Fruit fly (Drosophila melanogaster) whole organism, embryonic: ENCODE results near the gene CG14253.

Experiments used
- B-H2 ChIP-seq: fragments of 200-800 bp; sonication (Bioruptor generic); optimal IDR thresholded peaks from 2 replicates; lab custom pipeline; 2018; ENCODE audit warnings: missing biosample characterization, mild to moderate bottlenecking, missing genetic modification characterization
- Bgb ChIP-seq: fragments of 200-800 bp; sonication (Bioruptor generic); IDR thresholded peaks from 2 replicates; pipeline ENCODE4 v1.3.6; 2022; ENCODE audit warnings: missing biosample characterization, missing genetic modification characterization; ENCODE audit not compliant: partially characterized antibody
- BtbVII ChIP-seq: fragments of 200-800 bp; sonication (Bioruptor generic); optimal IDR thresholded peaks from 3 replicates; lab custom pipeline; 2017; ENCODE audit warnings: missing biosample characterization, mild to moderate bottlenecking, missing genetic modification characterization
- CG10979 ChIP-seq: fragments of 200-800 bp; sonication (Bioruptor generic); optimal IDR thresholded peaks from 2 replicates; lab custom pipeline; 2018; ENCODE audit warnings: missing biosample characterization, mild to moderate bottlenecking, missing genetic modification characterization, moderate library complexity
- CG11504 ChIP-seq: fragments of 200-800 bp; sonication (Bioruptor generic); optimal IDR thresholded peaks from 3 replicates; lab custom pipeline; 2019; ENCODE audit warnings: missing biosample characterization, mild to moderate bottlenecking, missing genetic modification characterization, moderate library complexity
- CG12219 ChIP-seq: fragments of 200-800 bp; sonication (Bioruptor generic); optimal IDR thresholded peaks from 3 replicates; lab custom pipeline; 2018; ENCODE audit warnings: missing biosample characterization, mild to moderate bottlenecking, missing genetic modification characterization
- CG1233 ChIP-seq: fragments of 200-800 bp; sonication (Bioruptor generic); optimal IDR thresholded peaks from 4 replicates; lab custom pipeline; 2018; ENCODE audit warnings: missing biosample characterization, mild to moderate bottlenecking, missing genetic modification characterization
- CG13424 ChIP-seq: fragments of 200-800 bp; sonication (Bioruptor generic); optimal IDR thresholded peaks from 2 replicates; lab custom pipeline; 2019; ENCODE audit warnings: missing biosample characterization, mild to moderate bottlenecking, missing genetic modification characterization, moderate library complexity
- CG13894 ChIP-seq: fragments of 200-800 bp; sonication (Bioruptor generic); optimal IDR thresholded peaks from 3 replicates; lab custom pipeline; 2018; ENCODE audit warnings: missing biosample characterization, mild to moderate bottlenecking, missing genetic modification characterization, moderate library complexity
- CG14441 ChIP-seq: fragments of 200-800 bp; sonication (Bioruptor generic); IDR thresholded peaks from 2 replicates; pipeline ENCODE4 v1.3.6; 2022; ENCODE audit warnings: missing biosample characterization, missing genetic modification characterization
- CG14710 ChIP-seq: fragments of 200-800 bp; sonication (Bioruptor generic); optimal IDR thresholded peaks from 3 replicates; lab custom pipeline; 2019; ENCODE audit warnings: missing biosample characterization, mild to moderate bottlenecking, missing genetic modification characterization, moderate library complexity
- CG14965 ChIP-seq: fragments of 200-800 bp; sonication (Bioruptor generic); optimal IDR thresholded peaks from 2 replicates; lab custom pipeline; 2016; ENCODE audit warnings: missing biosample characterization, missing genetic modification characterization, borderline replicate concordance
- CG17328 ChIP-seq: fragments of 200-800 bp; sonication (Bioruptor generic); IDR thresholded peaks from 2 replicates; pipeline ENCODE4 v1.3.6; 2022; ENCODE audit warnings: missing biosample characterization, missing genetic modification characterization
- CG17359 ChIP-seq: fragments of 200-800 bp; sonication (Bioruptor generic); optimal IDR thresholded peaks from 3 replicates; lab custom pipeline; 2018; ENCODE audit warnings: missing biosample characterization, mild to moderate bottlenecking, missing genetic modification characterization, moderate library complexity
- CG17361 ChIP-seq: fragments of 200-800 bp; sonication (Bioruptor generic); IDR thresholded peaks from 3 replicates; pipeline ENCODE4 v1.3.6; 2022; ENCODE audit warnings: missing biosample characterization, missing genetic modification characterization
- CG17385 ChIP-seq: fragments of 200-800 bp; sonication (Bioruptor generic); optimal IDR thresholded peaks from 3 replicates; lab custom pipeline; 2018; ENCODE audit warnings: missing biosample characterization, mild to moderate bottlenecking, missing genetic modification characterization
- CG17802 ChIP-seq: fragments of 200-800 bp; sonication (Bioruptor generic); optimal IDR thresholded peaks from 2 replicates; lab custom pipeline; 2018; ENCODE audit warnings: missing biosample characterization, mild to moderate bottlenecking, missing genetic modification characterization, moderate library complexity
- CG2120 ChIP-seq: fragments of 200-800 bp; sonication (Bioruptor generic); optimal IDR thresholded peaks from 3 replicates; lab custom pipeline; 2016; ENCODE audit warnings: missing biosample characterization, missing genetic modification characterization
- CG33557 ChIP-seq: fragments of 200-800 bp; sonication (Bioruptor generic); optimal IDR thresholded peaks from 2 replicates; lab custom pipeline; 2019; ENCODE audit warnings: missing biosample characterization, mild to moderate bottlenecking, missing genetic modification characterization, moderate library complexity
- CG4360 ChIP-seq: fragments of 200-800 bp; sonication (Bioruptor generic); IDR thresholded peaks from 2 replicates; pipeline ENCODE4 v1.3.6; 2022; ENCODE audit warnings: missing biosample characterization, missing genetic modification characterization
- CG6272 ChIP-seq: fragments of 200-800 bp; sonication (Bioruptor generic); IDR thresholded peaks from 2 replicates; pipeline ENCODE4 v1.3.6; 2022; ENCODE audit warnings: missing biosample characterization, missing genetic modification characterization
- CG6765 ChIP-seq: fragments of 200-800 bp; sonication (Bioruptor generic); optimal IDR thresholded peaks from 3 replicates; lab custom pipeline; 2017; ENCODE audit warnings: missing biosample characterization, mild to moderate bottlenecking, missing genetic modification characterization
- CG8290 ChIP-seq, 3 experiments: fragments of 200-800 bp; sonication (Bioruptor generic); optimal IDR thresholded peaks; 2 replicates each; lab custom pipeline; 2016 to 2019; ENCODE audit warnings: missing biosample characterization in 3 of 3, missing genetic modification characterization in 3 of 3, mild to moderate bottlenecking in 2 of 3, moderate library complexity in 1 of 3
- CG9215 ChIP-seq: fragments of 200-800 bp; sonication (Bioruptor generic); IDR thresholded peaks from 2 replicates; pipeline ENCODE4 v1.3.6; 2022; ENCODE audit warnings: missing biosample characterization, missing genetic modification characterization
- CG9609 ChIP-seq: fragments of 200-800 bp; sonication (Bioruptor generic); optimal IDR thresholded peaks from 3 replicates; lab custom pipeline; 2016; ENCODE audit warnings: missing biosample characterization, missing genetic modification characterization
- CTCF ChIP-seq: fragments of 200-800 bp; sonication (Bioruptor generic); optimal IDR thresholded peaks from 2 replicates; lab custom pipeline; 2017; ENCODE audit warnings: missing biosample characterization, mild to moderate bottlenecking, missing genetic modification characterization, moderate library complexity
- Doc3 ChIP-seq: fragments of 200-800 bp; sonication (Bioruptor generic); IDR thresholded peaks from 3 replicates; pipeline ENCODE4 v1.3.6; 2022; ENCODE audit warnings: missing biosample characterization, missing genetic modification characterization; ENCODE audit not compliant: partially characterized antibody
- Dref ChIP-seq: fragments of 200-800 bp; sonication (Bioruptor generic); IDR thresholded peaks from 2 replicates; pipeline ENCODE4 v1.3.6; 2022; ENCODE audit warnings: missing biosample characterization, missing genetic modification characterization
- E2f2 ChIP-seq: fragments of 200-800 bp; sonication (Bioruptor generic); IDR thresholded peaks from 2 replicates; pipeline ENCODE4 v1.3.6; 2022; ENCODE audit warnings: missing biosample characterization, missing genetic modification characterization
- Ets65A ChIP-seq: fragments of 200-800 bp; sonication (Bioruptor generic); peaks from one replicate; lab custom pipeline; 2016; ENCODE audit warnings: missing biosample characterization, missing genetic modification characterization
- Fer1 ChIP-seq: fragments of 200-800 bp; sonication (Bioruptor generic); optimal IDR thresholded peaks from 2 replicates; lab custom pipeline; 2017; ENCODE audit warnings: missing biosample characterization, mild to moderate bottlenecking, missing genetic modification characterization
- HLH3B ChIP-seq: fragments of 200-800 bp; sonication (Bioruptor generic); IDR thresholded peaks from 2 replicates; pipeline ENCODE4 v1.3.6; 2022; ENCODE audit warnings: missing biosample characterization, missing genetic modification characterization
- Hr78 ChIP-seq, 2 experiments: fragments of 200-800 bp in 1 of 2; fragments of >200 bp in 1 of 2; sonication (Bioruptor generic) in 1 of 2; optimal IDR thresholded peaks; 2 replicates each; lab custom pipeline; 2017 to 2019; ENCODE audit warnings: missing biosample characterization in 2 of 2, missing genetic modification characterization in 2 of 2, mild to moderate bottlenecking in 1 of 2, moderate library complexity in 1 of 2
- Lpt ChIP-seq: fragments of >200 bp; optimal IDR thresholded peaks from 2 replicates; lab custom pipeline; 2018; ENCODE audit warnings: missing biosample characterization, missing genetic modification characterization
- MTF-1 ChIP-seq: fragments of 200-800 bp; sonication (Bioruptor generic); optimal IDR thresholded peaks from 2 replicates; lab custom pipeline; 2018; ENCODE audit warnings: missing biosample characterization, mild to moderate bottlenecking, missing genetic modification characterization, borderline replicate concordance
- NFAT ChIP-seq: fragments of 200-800 bp; sonication (Bioruptor generic); IDR thresholded peaks from 2 replicates; pipeline ENCODE4 v1.3.6; 2022; ENCODE audit warnings: missing biosample characterization, missing genetic modification characterization
- Nf-YA ChIP-seq: fragments of 200-800 bp; sonication (Bioruptor generic); IDR thresholded peaks from 2 replicates; pipeline ENCODE4 v1.3.6; 2022; ENCODE audit warnings: missing biosample characterization, missing genetic modification characterization
- Vsx1 ChIP-seq: fragments of 200-800 bp; sonication (Bioruptor generic); optimal IDR thresholded peaks from 2 replicates; lab custom pipeline; 2017; ENCODE audit warnings: missing biosample characterization, mild to moderate bottlenecking, missing genetic modification characterization, missing genetic modification reagents
- bab2 ChIP-seq: fragments of 200-800 bp; sonication (Bioruptor generic); optimal IDR thresholded peaks from 2 replicates; lab custom pipeline; 2016; ENCODE audit warnings: missing biosample characterization, missing genetic modification characterization
- bbx ChIP-seq: fragments of 200-800 bp; sonication (Bioruptor generic); IDR thresholded peaks from 2 replicates; pipeline ENCODE4 v1.3.6; 2022; ENCODE audit warnings: missing biosample characterization, missing genetic modification characterization; ENCODE audit not compliant: partially characterized antibody
- ftz-f1 ChIP-seq: fragments of 200-800 bp; sonication (Bioruptor generic); optimal IDR thresholded peaks from 2 replicates; lab custom pipeline; 2016; ENCODE audit warnings: missing biosample characterization, missing genetic modification characterization
- fu2 ChIP-seq: fragments of 200-800 bp; sonication (Bioruptor generic); optimal IDR thresholded peaks from 2 replicates; lab custom pipeline; 2016; ENCODE audit warnings: missing biosample characterization, missing genetic modification characterization
- ham ChIP-seq: fragments of 200-800 bp; sonication (Bioruptor generic); IDR thresholded peaks from 2 replicates; pipeline ENCODE4 v1.3.6; 2022; ENCODE audit warnings: missing biosample characterization, missing genetic modification characterization
- pb ChIP-seq: fragments of 200-800 bp; sonication (Bioruptor generic); optimal IDR thresholded peaks from 3 replicates; lab custom pipeline; 2016; ENCODE audit warnings: missing biosample characterization, missing genetic modification characterization
- row ChIP-seq: fragments of 200-800 bp; sonication (Bioruptor generic); IDR thresholded peaks from 3 replicates; pipeline ENCODE4 v1.3.6; 2022; ENCODE audit warnings: missing biosample characterization, missing genetic modification characterization
- sens ChIP-seq: fragments of 200-800 bp; sonication (Bioruptor generic); peaks from one replicate; lab custom pipeline; 2016; ENCODE audit warnings: missing biosample characterization, missing genetic modification characterization
- seq ChIP-seq: fragments of 200-800 bp; sonication (Bioruptor generic); IDR thresholded peaks from 2 replicates; pipeline ENCODE4 v1.3.6; 2022; ENCODE audit warnings: missing biosample characterization, missing genetic modification characterization
- sisA ChIP-seq: fragments of 200-800 bp; sonication (Bioruptor generic); IDR thresholded peaks from 2 replicates; pipeline ENCODE4 v1.3.6; 2022; ENCODE audit warnings: missing biosample characterization, missing genetic modification characterization
- sqz ChIP-seq: fragments of 200-800 bp; sonication (Bioruptor generic); optimal IDR thresholded peaks from 3 replicates; lab custom pipeline; 2018; ENCODE audit warnings: missing biosample characterization, mild to moderate bottlenecking, missing genetic modification characterization
- tap ChIP-seq: fragments of 200-800 bp; optimal IDR thresholded peaks from 3 replicates; lab custom pipeline; 2019; ENCODE audit warnings: missing biosample characterization, mild to moderate bottlenecking, missing genetic modification characterization, moderate library complexity
- twi ChIP-seq: fragments of 200-800 bp; optimal IDR thresholded peaks from 2 replicates; lab custom pipeline; 2019; ENCODE audit warnings: missing biosample characterization, mild to moderate bottlenecking, missing genetic modification characterization, moderate library complexity

The CG14253 gene

dm6 chr3R:26956376-26957062 is 21.8 kb upstream of the CG14253 start (continued):
- TF ChIP-seq CG33557 (GFP tag; lab: Kevin White, UChicago) (no peak), CG17359 (tag; lab: Kevin White, UChicago) (peak; percentile 2), sens (peak; percentile 62), CG13424 (tag; lab: Kevin White, UChicago) (no peak), seq (GFP tag; lab: Robert Waterston, UW) (0 out of 2 replicates have a peak, but pooled peaks have one; percentile 20), CG14965 (GFP tag; lab: Kevin White, UChicago) (peak; percentile 73), CG6765 (peak; percentile 36), CG4360 (GFP tag; lab: Robert Waterston, UW) (no peak), CG17385 (peak; percentile 34), CG6272 (GFP tag; lab: Robert Waterston, UW) (0 out of 2 replicates have a peak, but pooled peaks have one; percentile 11), CG10979 (peak; percentile 3), E2f2 (GFP tag; lab: Robert Waterston, UW) (peak; percentile 21; the same call in 1 of the 2 replicates), CG1233 (GFP tag; lab: Kevin White, UChicago) (peak; percentile 21), CG14710 (tag; lab: Kevin White, UChicago) (no peak), ham (no peak), CG9609 (GFP tag; lab: Kevin White, UChicago) (peak; percentile 25), row (peak; percentile 21; the same call in 1 of the 3 replicates), fu2 (no peak), CG11504 (peak; percentile 16), CG14441 (GFP tag; lab: Robert Waterston, UW) (0 out of 2 replicates have a peak, but pooled peaks have one; percentile 24), Bgb (peak; percentile 20; the same call in 1 of the 2 replicates), Nf-YA (GFP tag; lab: Robert Waterston, UW) (no peak), B-H2 (GFP tag; lab: Kevin White, UChicago) (no peak), Dref (GFP tag; lab: Robert Waterston, UW) (no peak), CG17361 (GFP tag; lab: Robert Waterston, UW) (0 out of 3 replicates have a peak, but pooled peaks have one; percentile 18), CG2120 (peak; percentile 10), CTCF (peak; percentile 88), pb (peak; percentile 25), CG8290 (GFP tag; optimal IDR thresholded peaks at IDR 0.05; lab: Kevin White, UChicago) (no peak), CG8290 (tag; optimal IDR thresholded peaks at IDR 0.05; lab: Kevin White, UChicago) (peak in 1 of 2 experiments; percentile 24), MTF-1 (no peak), Ets65A (peak; percentile 78), CG17802 (tag; lab: Kevin White, UChicago) (peak; percentile 10), HLH3B (GFP tag; lab: Robert Waterston, UW) (no peak), sqz (GFP tag; lab: Kevin White, UChicago) (peak; percentile 12), CG12219 (GFP tag; lab: Kevin White, UChicago) (peak; percentile 23), CG17328 (GFP tag; lab: Robert Waterston, UW) (0 out of 2 replicates have a peak, but pooled peaks have one; percentile 25), BtbVII (GFP tag; lab: Kevin White, UChicago) (peak; percentile 7)

dm6 chr3R:26957132-26957531 is 21.2 kb upstream of the CG14253 start:
- TF ChIP-seq bbx (GFP tag; lab: Robert Waterston, UW) (no peak), Doc3 (0 out of 3 replicates have a peak, but pooled peaks have one; percentile 13), CG9215 (no peak), sisA (GFP tag; lab: Robert Waterston, UW) (no peak), Lpt (GFP tag; lab: Kevin White, UChicago) (no peak), CTCF (peak; percentile 2), Fer1 (GFP tag; lab: Kevin White, UChicago) (no peak), Hr78 (GFP tag; optimal IDR thresholded peaks at IDR 0.05; lab: Kevin White, UChicago) (peak in 1 of 2 experiments; percentile 62), Vsx1 (no peak), bab2 (GFP tag; lab: Kevin White, UChicago) (no peak), CG13894 (tag; lab: Kevin White, UChicago) (no peak), NFAT (GFP tag; lab: Robert Waterston, UW) (0 out of 2 replicates have a peak, but pooled peaks have one; percentile 19), twi (tag; lab: Kevin White, UChicago) (no peak), tap (tag; lab: Kevin White, UChicago) (no peak), ftz-f1 (GFP tag; lab: Kevin White, UChicago) (peak; percentile 24)
